Fruit fly (Drosophila melanogaster) whole organism, embryonic: Measurements from ENCODE around the gene Vta1.

Experiments used
- Atf-2 ChIP-seq: fragments of 200-800 bp; sonication (Bioruptor generic); optimal IDR thresholded peaks from 2 replicates; lab custom pipeline; 2016; ENCODE audit warnings: missing biosample characterization, missing genetic modification characterization
- Awh ChIP-seq: fragments of 200-800 bp; sonication (Bioruptor generic); IDR thresholded peaks from 2 replicates; pipeline ENCODE4, ENCODE4 v1.3.6; 2022; ENCODE audit warnings: missing biosample characterization, missing genetic modification characterization
- Bdp1 ChIP-seq: fragments of 200-800 bp; sonication (Bioruptor generic); optimal IDR thresholded peaks from 3 replicates; lab custom pipeline; 2016; ENCODE audit warnings: missing biosample characterization, missing genetic modification characterization
- CG10209 ChIP-seq: fragments of 200-800 bp; sonication (Bioruptor generic); optimal IDR thresholded peaks from 3 replicates; lab custom pipeline; 2017; ENCODE audit warnings: missing biosample characterization, mild to moderate bottlenecking, missing genetic modification characterization, missing genetic modification reagents
- CG1024 ChIP-seq: fragments of 200-800 bp; sonication (Bioruptor generic); IDR thresholded peaks from 2 replicates; pipeline ENCODE4 v1.3.6; 2022; ENCODE audit warnings: missing biosample characterization, missing genetic modification characterization
- CG10543 ChIP-seq: fragments of 200-800 bp; sonication (Bioruptor generic); optimal IDR thresholded peaks from 3 replicates; lab custom pipeline; 2017; ENCODE audit warnings: missing biosample characterization, mild to moderate bottlenecking, missing genetic modification characterization, moderate library complexity
- CG10654 ChIP-seq: fragments of 200-800 bp; sonication (Bioruptor generic); optimal IDR thresholded peaks from 2 replicates; lab custom pipeline; 2016; ENCODE audit warnings: missing biosample characterization, missing genetic modification characterization
- CG11093 ChIP-seq: fragments of 200-800 bp; sonication (Bioruptor generic); IDR thresholded peaks from 3 replicates; pipeline ENCODE4 v1.3.6; 2022; ENCODE audit warnings: missing biosample characterization, missing genetic modification characterization
- CG11695 ChIP-seq: fragments of 200-800 bp; sonication (Bioruptor generic); IDR thresholded peaks from 3 replicates; pipeline ENCODE4 v1.3.6; 2022; ENCODE audit warnings: missing biosample characterization, missing genetic modification characterization
- CG12071 ChIP-seq: fragments of 200-800 bp; sonication (Bioruptor generic); optimal IDR thresholded peaks from 3 replicates; lab custom pipeline; 2018; ENCODE audit warnings: missing biosample characterization, mild to moderate bottlenecking, missing genetic modification characterization
- CG12155 ChIP-seq: fragments of 200-800 bp; sonication (Bioruptor generic); optimal IDR thresholded peaks from 3 replicates; lab custom pipeline; 2016; ENCODE audit warnings: missing biosample characterization, missing genetic modification characterization
- CG12219 ChIP-seq: fragments of 200-800 bp; sonication (Bioruptor generic); optimal IDR thresholded peaks from 3 replicates; lab custom pipeline; 2018; ENCODE audit warnings: missing biosample characterization, mild to moderate bottlenecking, missing genetic modification characterization
- CG13287 ChIP-seq: fragments of 200-800 bp; sonication (Bioruptor generic); IDR thresholded peaks from 2 replicates; pipeline ENCODE4 v1.3.6; 2022; ENCODE audit warnings: missing biosample characterization, missing genetic modification characterization; ENCODE audit not compliant: partially characterized antibody
- CG14441 ChIP-seq: fragments of 200-800 bp; sonication (Bioruptor generic); IDR thresholded peaks from 2 replicates; pipeline ENCODE4 v1.3.6; 2022; ENCODE audit warnings: missing biosample characterization, missing genetic modification characterization
- CG15479 ChIP-seq: fragments of 200-800 bp; sonication (Bioruptor generic); optimal IDR thresholded peaks from 3 replicates; lab custom pipeline; 2019; ENCODE audit warnings: missing biosample characterization, mild to moderate bottlenecking, missing genetic modification characterization, moderate library complexity
- CG18619 ChIP-seq: fragments of 200-800 bp; sonication (Bioruptor generic); optimal IDR thresholded peaks from 3 replicates; lab custom pipeline; 2017; ENCODE audit warnings: missing biosample characterization, mild to moderate bottlenecking, missing genetic modification characterization
- CG2712 ChIP-seq: fragments of 200-800 bp; optimal IDR thresholded peaks from 3 replicates; lab custom pipeline; 2019; ENCODE audit warnings: missing biosample characterization, mild to moderate bottlenecking, missing genetic modification characterization, moderate library complexity
- CG32772 ChIP-seq: fragments of 200-800 bp; sonication (Bioruptor generic); IDR thresholded peaks from 2 replicates; pipeline ENCODE4 v1.3.6; 2022; ENCODE audit warnings: missing biosample characterization, missing genetic modification characterization
- CG3281 ChIP-seq: fragments of 200-800 bp; sonication (Bioruptor generic); optimal IDR thresholded peaks from 3 replicates; lab custom pipeline; 2017; ENCODE audit warnings: missing biosample characterization, mild to moderate bottlenecking, missing genetic modification characterization
- CG43689 ChIP-seq: fragments of 200-800 bp; sonication (Bioruptor generic); IDR thresholded peaks from 2 replicates; pipeline ENCODE4 v1.3.6; 2022; ENCODE audit warnings: missing biosample characterization, missing genetic modification characterization
- CG6683 ChIP-seq: fragments of 200-800 bp; sonication (Bioruptor generic); optimal IDR thresholded peaks from 2 replicates; lab custom pipeline; 2017; ENCODE audit warnings: missing biosample characterization, mild to moderate bottlenecking, missing genetic modification characterization, missing genetic modification reagents
- CG8765 ChIP-seq: fragments of 200-800 bp; sonication (Bioruptor generic); IDR thresholded peaks from 2 replicates; pipeline ENCODE4 v1.3.6; 2022; ENCODE audit warnings: missing biosample characterization, missing genetic modification characterization
- Dbx ChIP-seq: fragments of 200-800 bp; sonication (Bioruptor generic); IDR thresholded peaks from 3 replicates; pipeline ENCODE4 v1.3.6; 2022; ENCODE audit warnings: missing biosample characterization, missing genetic modification characterization
- Drgx ChIP-seq: fragments of 200-800 bp; sonication (Bioruptor generic); IDR thresholded peaks from 2 replicates; pipeline ENCODE4 v1.3.6; 2022; ENCODE audit warnings: missing biosample characterization, missing genetic modification characterization
- Hmr ChIP-seq: fragments of 200-800 bp; sonication (Bioruptor generic); optimal IDR thresholded peaks from 3 replicates; lab custom pipeline; 2017; ENCODE audit warnings: mild to moderate bottlenecking, missing biosample characterization, missing genetic modification reagents, missing genetic modification characterization
- Mrtf ChIP-seq: fragments of 200-800 bp; sonication (Bioruptor generic); IDR thresholded peaks from 3 replicates; pipeline ENCODE4 v1.3.6; 2022; ENCODE audit warnings: missing biosample characterization, missing genetic modification characterization
- Rx ChIP-seq: fragments of 200-800 bp; sonication (Bioruptor generic); IDR thresholded peaks from 2 replicates; pipeline ENCODE4 v1.3.6; 2022; ENCODE audit warnings: missing biosample characterization, missing genetic modification characterization
- Side ChIP-seq: fragments of 200-800 bp; sonication (Bioruptor generic); optimal IDR thresholded peaks from 2 replicates; lab custom pipeline; 2016; ENCODE audit warnings: missing biosample characterization, missing genetic modification characterization
- Six4 ChIP-seq: fragments of 200-800 bp; sonication (Bioruptor generic); optimal IDR thresholded peaks from 2 replicates; lab custom pipeline; 2016; ENCODE audit warnings: missing biosample characterization, missing genetic modification characterization
- TFAM ChIP-seq: fragments of 200-800 bp; sonication (Bioruptor generic); optimal IDR thresholded peaks from 2 replicates; lab custom pipeline; 2017; ENCODE audit warnings: missing biosample characterization, missing genetic modification characterization, inconsistent platforms
- Xrp1 ChIP-seq: fragments of 200-800 bp; sonication (Bioruptor generic); IDR thresholded peaks from 2 replicates; pipeline ENCODE4 v1.3.6; 2022; ENCODE audit warnings: missing biosample characterization, missing genetic modification characterization
- aop ChIP-seq: fragments of 200-800 bp; sonication (Bioruptor generic); IDR thresholded peaks from 2 replicates; pipeline ENCODE4 v1.3.6; 2022; ENCODE audit warnings: missing biosample characterization, missing genetic modification characterization
- bsh ChIP-seq, 2 experiments: fragments of 200-800 bp; sonication (Bioruptor generic); optimal IDR thresholded peaks; 2 replicates each; lab custom pipeline; 2017 to 2018; ENCODE audit warnings: mild to moderate bottlenecking in 2 of 2, missing biosample characterization in 2 of 2, missing genetic modification characterization in 2 of 2, moderate library complexity in 1 of 2
- btn ChIP-seq: fragments of 200-800 bp; sonication (Bioruptor generic); optimal IDR thresholded peaks from 2 replicates; lab custom pipeline; 2016; ENCODE audit warnings: missing biosample characterization, missing genetic modification characterization
- ci ChIP-seq: fragments of 200-800 bp; sonication (Bioruptor generic); IDR thresholded peaks from 3 replicates; pipeline ENCODE4 v1.3.6; 2022; ENCODE audit warnings: missing biosample characterization, missing genetic modification characterization
- knrl ChIP-seq: fragments of 200-800 bp; sonication (Bioruptor generic); IDR thresholded peaks from 3 replicates; pipeline ENCODE4 v1.3.6; 2022; ENCODE audit warnings: missing biosample characterization, missing genetic modification characterization; ENCODE audit not compliant: partially characterized antibody
- lmd ChIP-seq: fragments of 200-800 bp; sonication (Bioruptor generic); IDR thresholded peaks from 2 replicates; pipeline ENCODE4 v1.3.6; 2022; ENCODE audit warnings: missing biosample characterization, missing genetic modification characterization
- nmo ChIP-seq: fragments of 200-800 bp; sonication (Bioruptor generic); optimal IDR thresholded peaks from 2 replicates; lab custom pipeline; 2018; ENCODE audit warnings: missing biosample characterization, mild to moderate bottlenecking, missing genetic modification characterization, moderate library complexity
- nom ChIP-seq: fragments of 200-800 bp; sonication (Bioruptor generic); optimal IDR thresholded peaks from 2 replicates; lab custom pipeline; 2017; ENCODE audit warnings: missing biosample characterization, missing genetic modification characterization, mild to moderate bottlenecking, moderate library complexity, missing genetic modification reagents
- odd ChIP-seq: fragments of 200-800 bp; sonication (Bioruptor generic); optimal IDR thresholded peaks from 2 replicates; lab custom pipeline; 2017; ENCODE audit warnings: missing biosample characterization, mild to moderate bottlenecking, missing genetic modification characterization
- salm ChIP-seq: fragments of 200-800 bp; sonication (Bioruptor generic); optimal IDR thresholded peaks from 2 replicates; lab custom pipeline; 2018; ENCODE audit warnings: missing biosample characterization, mild to moderate bottlenecking, missing genetic modification characterization
- sens ChIP-seq: fragments of 200-800 bp; sonication (Bioruptor generic); peaks from one replicate; lab custom pipeline; 2016; ENCODE audit warnings: missing biosample characterization, missing genetic modification characterization
- sim ChIP-seq: fragments of 200-800 bp; sonication (Bioruptor generic); IDR thresholded peaks from 2 replicates; pipeline ENCODE4 v1.3.6; 2022; ENCODE audit warnings: missing biosample characterization, missing genetic modification characterization
- sisA ChIP-seq: fragments of 200-800 bp; sonication (Bioruptor generic); IDR thresholded peaks from 2 replicates; pipeline ENCODE4 v1.3.6; 2022; ENCODE audit warnings: missing biosample characterization, missing genetic modification characterization
- slbo ChIP-seq: fragments of 200-800 bp; sonication (Bioruptor generic); IDR thresholded peaks from 2 replicates; pipeline ENCODE4 v1.3.6; 2022; ENCODE audit warnings: missing biosample characterization, missing genetic modification characterization
- sqz ChIP-seq: fragments of 200-800 bp; sonication (Bioruptor generic); optimal IDR thresholded peaks from 3 replicates; lab custom pipeline; 2018; ENCODE audit warnings: missing biosample characterization, mild to moderate bottlenecking, missing genetic modification characterization
- tio ChIP-seq: fragments of 200-800 bp; sonication (Bioruptor generic); optimal IDR thresholded peaks from 2 replicates; lab custom pipeline; 2017; ENCODE audit warnings: missing biosample characterization, missing genetic modification characterization, inconsistent platforms
- zen2 ChIP-seq: fragments of 200-800 bp; sonication (Bioruptor generic); IDR thresholded peaks from 3 replicates; pipeline ENCODE4 v1.3.6; 2022; ENCODE audit warnings: missing biosample characterization, missing genetic modification characterization; ENCODE audit not compliant: partially characterized antibody

Vta1 gene

dm6 chr3L:1692122-1692786 lies 39.6 kb upstream of the Vta1 start (continued):
- TF ChIP-seq bsh (GFP tag; optimal IDR thresholded peaks at IDR 0.05; lab: Kevin White, UChicago) (peak in 1 of 2 experiments; percentile 80), Rx (0 out of 2 replicates have a peak, but pooled peaks have one; percentile 19), Awh (GFP tag; lab: Robert Waterston, UW) (0 out of 2 replicates have a peak, but pooled peaks have one; percentile 34), CG10209 (no peak), lmd (GFP tag; lab: Robert Waterston, UW) (peak; percentile 39; the same call in 1 of the 2 replicates), slbo (0 out of 2 replicates have a peak, but pooled peaks have one; percentile 7), nom (peak; percentile 77), CG14441 (GFP tag; lab: Robert Waterston, UW) (peak; percentile 35; the same call in 1 of the 2 replicates), CG8765 (GFP tag; lab: Robert Waterston, UW) (peak; percentile 25; the same call in 1 of the 2 replicates), CG15479 (GFP tag; lab: Kevin White, UChicago) (no peak), Drgx (GFP tag; lab: Robert Waterston, UW) (peak; percentile 87), ci (GFP tag; lab: Robert Waterston, UW) (peak; percentile 58; the same call in 1 of the 3 replicates), sens (GFP tag; lab: Kevin White, UChicago) (peak; percentile 77), Xrp1 (GFP tag; lab: Robert Waterston, UW) (peak; percentile 49), Bdp1 (no peak), CG1024 (no peak), CG11695 (GFP tag; lab: Robert Waterston, UW) (0 out of 3 replicates have a peak, but pooled peaks have one; percentile 23)

DNA sequence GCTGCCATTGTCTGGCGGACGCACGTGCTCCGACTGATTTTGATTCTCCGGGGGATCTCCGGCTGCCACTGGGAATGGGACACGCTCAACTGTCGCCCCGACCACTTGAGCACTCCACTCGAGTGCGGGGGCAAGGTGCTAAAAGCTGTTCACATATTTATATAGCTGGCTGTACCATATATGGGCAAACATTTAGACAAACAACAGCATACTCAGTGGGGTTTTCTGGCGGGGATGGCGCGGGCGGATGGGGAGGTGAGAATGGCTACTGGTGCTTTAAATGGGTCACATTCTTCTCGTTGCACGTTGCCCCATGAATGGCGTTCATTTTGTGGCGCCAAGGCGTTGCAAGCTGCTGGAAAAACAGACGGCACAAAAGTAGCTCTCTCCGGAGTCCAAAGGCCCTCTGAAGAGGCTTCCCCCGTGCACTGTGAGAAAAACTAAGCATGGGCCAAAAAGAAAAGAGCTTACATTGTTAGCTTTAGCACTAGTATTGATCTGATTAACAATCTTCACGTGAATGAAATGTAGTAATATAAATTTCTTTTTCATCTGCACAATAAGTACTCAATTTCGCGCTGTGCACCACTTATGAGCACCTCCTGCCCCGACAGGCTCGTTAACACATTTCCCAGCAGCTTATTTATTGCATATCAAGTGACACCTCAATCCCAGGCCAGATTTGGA lies 38.2 kb upstream of the Vta1 start:
- TF ChIP-seq CG12219: peak; percentile 7
- no peak for TF ChIP-seq CG43689 (GFP tag; lab: Robert Waterston, UW)
- peak; percentile 58 for TF ChIP-seq ci (GFP tag; lab: Robert Waterston, UW)
- TF ChIP-seq Atf-2 (GFP tag; lab: Kevin White, UChicago): no peak
- TF ChIP-seq TFAM (GFP tag; lab: Kevin White, UChicago): no peak
- TF ChIP-seq Hmr (GFP tag; lab: Kevin White, UChicago): peak; percentile 21
- TF ChIP-seq Dbx: no peak
- TF ChIP-seq knrl: no peak
- no peak for TF ChIP-seq Side (GFP tag; lab: Kevin White, UChicago)
- no peak for TF ChIP-seq btn (GFP tag; lab: Kevin White, UChicago)
- peak; percentile 75 for TF ChIP-seq Drgx (GFP tag; lab: Robert Waterston, UW)
- TF ChIP-seq CG11093 (GFP tag; lab: Robert Waterston, UW): no peak
- TF ChIP-seq Six4: no peak
- TF ChIP-seq odd (GFP tag; lab: Kevin White, UChicago): peak; percentile 29
- TF ChIP-seq aop: no peak
- TF ChIP-seq salm (tag; lab: Kevin White, UChicago): no peak
- peak; percentile 52; the same call in 1 of the 2 replicates for TF ChIP-seq CG32772
- peak; percentile 58 for TF ChIP-seq CG2712 (tag; lab: Kevin White, UChicago)
- peak; percentile 20 for TF ChIP-seq tio
- TF ChIP-seq CG10543 (GFP tag; lab: Kevin White, UChicago): no peak
- TF ChIP-seq CG12071 (GFP tag; lab: Kevin White, UChicago): peak; percentile 70
- no peak for TF ChIP-seq CG12155 (GFP tag; lab: Kevin White, UChicago)
- TF ChIP-seq CG3281: no peak
- no peak for TF ChIP-seq zen2 (GFP tag; lab: Robert Waterston, UW)
- TF ChIP-seq Mrtf (GFP tag; lab: Robert Waterston, UW): no peak
- TF ChIP-seq sisA: peak; percentile 71
- TF ChIP-seq sim: no peak
- no peak for TF ChIP-seq CG6683
- peak; percentile 40 for TF ChIP-seq nmo (GFP tag; lab: Kevin White, UChicago)
- TF ChIP-seq CG13287: no peak
- peak; percentile 5 for TF ChIP-seq CG18619 (GFP tag; lab: Kevin White, UChicago)
- peak; percentile 25 for TF ChIP-seq CG10209
- TF ChIP-seq sqz (GFP tag; lab: Kevin White, UChicago): no peak
- peak; percentile 17 for TF ChIP-seq CG10654
